Worm (Caenorhabditis elegans): ENCODE measurements around the gene unc-58.

ce11 chrX:10163212-10163611 lies 30.2 kb upstream of the unc-58 start:
- TF ChIP-seq hmg-4 (GFP tag; optimal IDR thresholded peaks at IDR 0.05), result no peak
- TF ChIP-seq tbx-37 (GFP tag; conservative IDR thresholded peaks at IDR 0.05), result no peak
- TF ChIP-seq ama-1 (optimal IDR thresholded peaks at IDR 0.05), result no peak
- no peak for TF ChIP-seq sea-1 (GFP tag; conservative IDR thresholded peaks at IDR 0.05)
- TF ChIP-seq flt-1 (GFP tag; IDR thresholded peaks at IDR 0.05), result no peak
- no peak for TF ChIP-seq pes-1 (GFP tag; IDR thresholded peaks at IDR 0.05)
- no peak for TF ChIP-seq ceh-13 (GFP tag; optimal IDR thresholded peaks at IDR 0.05)
- TF ChIP-seq hnd-1 (tag; optimal IDR thresholded peaks at IDR 0.05), result no peak
- TF ChIP-seq scrt-1 (GFP tag; IDR thresholded peaks at IDR 0.05), result no peak
- TF ChIP-seq B0310.2 (tag; optimal IDR thresholded peaks at IDR 0.05), result no peak
- no peak for TF ChIP-seq tbx-11 (GFP tag; IDR thresholded peaks at IDR 0.05)
- no peak for TF ChIP-seq ets-7 (tag; optimal IDR thresholded peaks at IDR 0.05)
- TF ChIP-seq aly-1 (tag; optimal IDR thresholded peaks at IDR 0.05), result no peak
